Worm (Caenorhabditis elegans) whole organism, late embryonic: Measurements from ENCODE around the gene F13E9.19.

ENCODE experiments used
- C08G9.2 ChIP-seq: sonication (generic microtip); optimal IDR thresholded peaks from 2 replicates; lab custom pipeline; 2016; ENCODE audit warnings: mild to moderate bottlenecking, missing genetic modification characterization, moderate library complexity, missing compliant biosample characterization
- K09A11.1 ChIP-seq: sonication (generic microtip); optimal IDR thresholded peaks from 2 replicates; lab custom pipeline; 2017; ENCODE audit warnings: antibody characterized with exemption, mild to moderate bottlenecking, missing genetic modification characterization, missing compliant biosample characterization; ENCODE audit not compliant: insufficient read depth
- T23F11.4 ChIP-seq: fragments of 200-800 bp; sonication (Bioruptor generic); optimal IDR thresholded peaks from 2 replicates; lab custom pipeline; 2018; ENCODE audit warnings: mild to moderate bottlenecking, missing genetic modification characterization, missing compliant biosample characterization
- ceh-19 ChIP-seq: fragments of 200-800 bp; sonication (Bioruptor generic); optimal IDR thresholded peaks from 2 replicates; lab custom pipeline; 2018; ENCODE audit warnings: mild to moderate bottlenecking, missing genetic modification characterization, missing compliant biosample characterization
- ceh-2 ChIP-seq: sonication (generic microtip); optimal IDR thresholded peaks from 2 replicates; lab custom pipeline; 2016; ENCODE audit warnings: missing genotype, missing genetic modification characterization, missing compliant biosample characterization
- ceh-22 ChIP-seq: sonication (generic microtip); optimal IDR thresholded peaks from 2 replicates; lab custom pipeline; 2017; ENCODE audit warnings: missing biosample characterization, missing genetic modification characterization
- ceh-30 ChIP-seq: fragments of 150-350 bp; optimal IDR thresholded peaks from 2 replicates; lab custom pipeline; 2014; ENCODE audit warnings: missing biosample characterization, missing genetic modification characterization
- ceh-34 ChIP-seq: sonication (generic microtip); optimal IDR thresholded peaks from 2 replicates; lab custom pipeline; 2016; ENCODE audit warnings: mild to moderate bottlenecking, missing genetic modification characterization, missing compliant biosample characterization
- ceh-45 ChIP-seq: fragments of 200-800 bp; sonication (Bioruptor generic); IDR thresholded peaks from 2 replicates; pipeline ENCODE4 v1.3.6; 2022; ENCODE audit warnings: missing genetic modification reagents, missing genetic modification characterization, missing compliant biosample characterization
- ceh-48 ChIP-seq: sonication (generic microtip); optimal IDR thresholded peaks from 2 replicates; lab custom pipeline; 2016; ENCODE audit warnings: missing genetic modification characterization, inconsistent platforms, missing compliant biosample characterization
- che-1 ChIP-seq: sonication (generic microtip); optimal IDR thresholded peaks from 2 replicates; lab custom pipeline; 2016; ENCODE audit warnings: mild to moderate bottlenecking, missing genetic modification characterization, missing compliant biosample characterization
- dmd-4 ChIP-seq: sonication (generic microtip); optimal IDR thresholded peaks from 2 replicates; lab custom pipeline; 2016; ENCODE audit warnings: borderline replicate concordance, missing genetic modification characterization, missing compliant biosample characterization
- elt-2 ChIP-seq: sonication (generic microtip); optimal IDR thresholded peaks from 2 replicates; lab custom pipeline; 2016; ENCODE audit warnings: missing genetic modification reagents, missing genetic modification characterization, missing compliant biosample characterization
- elt-4 ChIP-seq: sonication (generic microtip); optimal IDR thresholded peaks from 2 replicates; lab custom pipeline; 2016; ENCODE audit warnings: missing genetic modification characterization, missing compliant biosample characterization
- fkh-10 ChIP-seq: fragments of 150-350 bp; optimal IDR thresholded peaks from 2 replicates; lab custom pipeline; 2014; ENCODE audit warnings: missing biosample characterization, missing genetic modification reagents, missing genetic modification characterization
- fkh-6 ChIP-seq: sonication (generic microtip); optimal IDR thresholded peaks from 2 replicates; lab custom pipeline; 2016; ENCODE audit warnings: missing genetic modification characterization, missing compliant biosample characterization
- hlh-13 ChIP-seq: fragments of 200-800 bp; sonication (Bioruptor generic); optimal IDR thresholded peaks from 2 replicates; lab custom pipeline; 2018; ENCODE audit warnings: mild to moderate bottlenecking, missing genetic modification characterization, missing compliant biosample characterization
- hlh-15 ChIP-seq: sonication (generic microtip); optimal IDR thresholded peaks from 2 replicates; lab custom pipeline; 2016; ENCODE audit warnings: missing genetic modification characterization, missing compliant biosample characterization
- hlh-30 ChIP-seq: sonication (generic microtip); optimal IDR thresholded peaks from 2 replicates; lab custom pipeline; 2017; ENCODE audit warnings: antibody characterized with exemption, missing genetic modification characterization, missing compliant biosample characterization; ENCODE audit not compliant: insufficient read depth
- nfya-1 ChIP-seq: sonication (generic microtip); optimal IDR thresholded peaks from 2 replicates; lab custom pipeline; 2017; ENCODE audit warnings: missing genetic modification characterization, mild to moderate bottlenecking, missing compliant biosample characterization, antibody characterized with exemption, moderate library complexity
- nhr-232 ChIP-seq: sonication (generic microtip); optimal IDR thresholded peaks from 2 replicates; lab custom pipeline; 2016; ENCODE audit warnings: missing genetic modification characterization, missing compliant biosample characterization
- pat-9 ChIP-seq: fragments of 200-800 bp; sonication (Bioruptor generic); optimal IDR thresholded peaks from 2 replicates; lab custom pipeline; 2018; ENCODE audit warnings: mild to moderate bottlenecking, missing genetic modification characterization, moderate library complexity, missing compliant biosample characterization
- pax-1 ChIP-seq: fragments of 150-350 bp; optimal IDR thresholded peaks from 2 replicates; lab custom pipeline; 2014; ENCODE audit warnings: missing biosample characterization, missing genetic modification characterization
- pqm-1 ChIP-seq: sonication (generic microtip); optimal IDR thresholded peaks from 2 replicates; lab custom pipeline; 2016; ENCODE audit warnings: missing genetic modification characterization, missing compliant biosample characterization
- ref-2 ChIP-seq: sonication (generic microtip); optimal IDR thresholded peaks from 2 replicates; lab custom pipeline; 2016; ENCODE audit warnings: missing genetic modification characterization, missing compliant biosample characterization
- rnt-1 ChIP-seq: sonication (generic microtip); optimal IDR thresholded peaks from 2 replicates; lab custom pipeline; 2016; ENCODE audit warnings: missing genetic modification characterization, missing compliant biosample characterization
- sox-2 ChIP-seq: fragments of 200-800 bp; sonication (Bioruptor generic); IDR thresholded peaks from 2 replicates; pipeline ENCODE4 v1.3.6; 2022; ENCODE audit warnings: missing genetic modification reagents, missing genetic modification characterization, missing compliant biosample characterization
- sox-4 ChIP-seq: sonication (generic microtip); optimal IDR thresholded peaks from 2 replicates; lab custom pipeline; 2017; ENCODE audit warnings: mild to moderate bottlenecking, missing genetic modification characterization, inconsistent platforms, missing compliant biosample characterization
- tbx-7 ChIP-seq: sonication (generic microtip); optimal IDR thresholded peaks from 2 replicates; lab custom pipeline; 2016; ENCODE audit warnings: missing genotype, missing genetic modification characterization, missing compliant biosample characterization
- ttx-3 ChIP-seq: sonication (generic microtip); optimal IDR thresholded peaks from 2 replicates; lab custom pipeline; 2016; ENCODE audit warnings: missing genetic modification reagents, missing genetic modification characterization, missing compliant biosample characterization
- unc-42 ChIP-seq: sonication (generic microtip); optimal IDR thresholded peaks from 2 replicates; lab custom pipeline; 2016; ENCODE audit warnings: missing genotype, missing genetic modification characterization, missing compliant biosample characterization
- unc-86 ChIP-seq: sonication (generic microtip); optimal IDR thresholded peaks from 2 replicates; lab custom pipeline; 2016; ENCODE audit warnings: missing genetic modification characterization, missing compliant biosample characterization
- zip-5 ChIP-seq: sonication (generic microtip); optimal IDR thresholded peaks from 2 replicates; lab custom pipeline; 2016; ENCODE audit warnings: missing genetic modification characterization, missing compliant biosample characterization
- ztf-16 ChIP-seq: sonication (generic microtip); optimal IDR thresholded peaks from 2 replicates; lab custom pipeline; 2017; ENCODE audit warnings: missing genetic modification characterization, missing compliant biosample characterization

The F13E9.19 gene

DNA sequence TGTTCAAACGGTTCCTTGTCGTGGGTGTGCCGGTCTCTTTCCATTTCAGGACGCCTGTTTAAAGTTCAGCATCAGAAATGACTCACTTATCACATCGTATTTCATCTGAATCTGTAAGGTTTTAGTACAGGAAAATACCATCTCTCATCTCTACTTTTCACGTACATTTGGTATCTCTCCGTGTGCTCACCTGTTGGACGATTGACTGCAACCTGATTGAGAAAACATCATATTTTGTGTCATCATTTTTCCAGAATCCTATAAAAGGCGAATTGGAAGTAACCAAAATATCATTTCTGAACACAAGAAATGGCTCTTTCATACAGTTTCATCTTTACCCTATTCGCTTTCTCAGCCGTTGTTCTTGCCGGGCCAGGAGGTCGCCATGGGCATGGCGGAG is 877 bp downstream of the F13E9.19 start, which contains the start of gene srlf-30:
Gene srlf-30 (plus strand): TSS at position 301 of the 400 bp plus-strand sequence.
- no peak for TF ChIP-seq ceh-34 (tag; lab: Kevin White, UChicago)

DNA sequence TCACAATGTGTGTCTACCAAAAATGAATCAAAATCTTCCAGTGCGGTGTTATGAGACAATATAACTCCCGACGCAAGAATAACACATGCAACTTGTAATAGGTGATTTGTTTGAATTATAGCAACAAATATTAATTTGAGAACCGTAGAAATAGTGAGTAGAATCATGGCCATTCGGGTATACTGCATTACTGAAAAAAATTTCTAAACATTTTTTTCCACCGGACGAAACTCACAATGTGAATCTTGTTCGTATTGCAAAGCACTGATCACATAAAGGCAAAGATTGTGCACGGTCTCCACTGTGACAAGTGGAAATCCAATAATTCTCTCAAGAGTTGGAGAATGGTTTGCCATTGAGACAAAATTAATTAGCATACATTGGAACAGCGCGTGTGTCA is 3.3 kb downstream of the F13E9.19 start:
- no peak for TF ChIP-seq pat-9 (tag; lab: Kevin White, UChicago)
- no peak for TF ChIP-seq ceh-30 (tag; lab: Kevin White, UChicago)
- no peak for TF ChIP-seq K09A11.1
- TF ChIP-seq hlh-15, result no peak
- no peak for TF ChIP-seq hlh-30
- TF ChIP-seq unc-42 (tag; lab: Kevin White, UChicago), result no peak
- no peak for TF ChIP-seq ceh-22 (tag; lab: Kevin White, UChicago)
- TF ChIP-seq ceh-2 (tag; lab: Kevin White, UChicago), result no peak
- no peak for TF ChIP-seq pax-1 (tag; lab: Kevin White, UChicago)
- TF ChIP-seq dmd-4, result no peak
- no peak for TF ChIP-seq tbx-7 (tag; lab: Kevin White, UChicago)
- no peak for TF ChIP-seq nhr-232 (tag; lab: Kevin White, UChicago)
- no peak for TF ChIP-seq ceh-48 (tag; lab: Kevin White, UChicago)
- TF ChIP-seq elt-2 (tag; lab: Kevin White, UChicago), result no peak
- TF ChIP-seq sox-4 (tag; lab: Kevin White, UChicago), result no peak
- TF ChIP-seq, all 69 proteins: peak for 0

DNA sequence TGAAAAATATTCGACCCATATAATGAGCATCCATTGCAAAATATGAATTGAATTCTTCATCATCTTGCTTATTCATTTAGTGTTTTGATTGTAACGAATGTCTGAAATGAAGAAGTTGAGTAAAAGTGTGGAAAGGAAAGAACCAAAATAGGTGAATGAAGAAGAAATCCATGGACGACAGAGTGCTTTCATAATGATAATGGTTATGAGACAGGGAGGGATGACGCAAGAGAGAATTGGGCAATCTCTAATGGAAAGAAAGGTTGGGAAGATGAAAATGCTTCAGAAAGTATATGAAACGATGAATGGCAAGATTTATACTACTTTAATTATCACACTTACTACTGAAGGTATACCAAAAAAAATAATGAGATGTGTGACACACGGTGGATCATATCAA is 5.1 kb downstream of the F13E9.19 start, which contains the start of gene ZK596.3:
Gene ZK596.3 (minus strand): TSS at position 101 of the 400 bp plus-strand sequence.
- TF ChIP-seq hlh-15 (no peak), C08G9.2 (tag; lab: Kevin White, UChicago) (no peak), ceh-19 (GFP tag; lab: Kevin White, UChicago) (no peak), nfya-1 (tag; lab: Kevin White, UChicago) (no peak), ztf-16 (tag; lab: Kevin White, UChicago) (no peak), ceh-45 (GFP tag; lab: Robert Waterston, UW) (no peak), rnt-1 (tag; lab: Kevin White, UChicago) (no peak), fkh-10 (GFP tag; lab: Kevin White, UChicago) (no peak), elt-4 (tag; lab: Kevin White, UChicago) (no peak), hlh-13 (GFP tag; lab: Kevin White, UChicago) (no peak), ttx-3 (tag; lab: Kevin White, UChicago) (no peak), unc-86 (tag; lab: Kevin White, UChicago) (no peak), ref-2 (tag; lab: Kevin White, UChicago) (no peak), zip-5 (tag; lab: Kevin White, UChicago) (no peak), fkh-6 (no peak), elt-2 (tag; lab: Kevin White, UChicago) (no peak)

DNA sequence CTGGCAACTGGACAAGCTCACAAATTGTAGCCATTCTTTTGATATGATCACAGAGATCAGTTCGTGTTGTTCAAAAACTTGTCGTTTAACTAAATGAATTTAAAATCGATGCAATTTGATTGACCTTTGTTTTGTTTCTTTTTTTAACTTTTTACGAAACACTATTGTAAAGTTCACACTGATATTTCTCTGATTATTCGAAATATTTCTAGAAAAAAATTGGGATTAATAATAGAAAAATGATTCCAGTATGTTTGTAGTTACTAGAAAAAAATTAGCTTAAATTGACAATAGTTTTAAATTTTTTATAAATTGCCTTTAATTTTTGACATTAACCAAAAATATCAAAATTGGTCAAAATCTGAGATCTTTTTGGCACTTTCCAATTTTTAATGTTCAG is 10.0 kb downstream of the F13E9.19 start, which contains the start of gene ZK596.2:
Gene ZK596.2 (minus strand): TSS at position 101 of the 400 bp plus-strand sequence.
- TF ChIP-seq che-1 (tag; lab: Kevin White, UChicago) (no peak), sox-2 (GFP tag; lab: Robert Waterston, UW) (no peak), elt-4 (tag; lab: Kevin White, UChicago) (no peak), ceh-45 (GFP tag; lab: Robert Waterston, UW) (no peak), pqm-1 (tag; lab: Kevin White, UChicago) (no peak)

DNA sequence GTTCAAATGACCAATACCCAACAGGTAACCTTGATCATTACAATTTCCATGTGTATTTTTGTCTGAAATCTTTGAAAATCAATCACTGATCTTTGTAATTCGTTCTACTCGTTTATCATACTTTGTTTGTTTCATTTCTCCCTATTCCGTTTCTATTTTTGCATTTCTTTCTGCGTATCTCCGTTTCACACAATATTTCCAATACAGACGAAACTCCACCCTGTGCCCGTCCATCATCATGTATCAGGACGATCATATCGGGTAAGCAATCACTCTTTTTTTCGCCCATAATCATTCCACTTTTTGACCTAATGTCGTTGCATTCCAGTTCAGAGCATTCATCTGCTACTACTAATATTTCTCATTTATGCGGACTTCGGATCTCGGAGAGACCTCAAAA is 10.5 kb downstream of the F13E9.19 start, which contains the start of gene pyk-2:
Gene pyk-2 (plus strand): TSS at position 206 of the 400 bp plus-strand sequence.
- TF ChIP-seq T23F11.4 (GFP tag; lab: Kevin White, UChicago), result no peak
